Fruit fly (Drosophila melanogaster): ENCODE measurements around the gene CG6441.

DNA sequence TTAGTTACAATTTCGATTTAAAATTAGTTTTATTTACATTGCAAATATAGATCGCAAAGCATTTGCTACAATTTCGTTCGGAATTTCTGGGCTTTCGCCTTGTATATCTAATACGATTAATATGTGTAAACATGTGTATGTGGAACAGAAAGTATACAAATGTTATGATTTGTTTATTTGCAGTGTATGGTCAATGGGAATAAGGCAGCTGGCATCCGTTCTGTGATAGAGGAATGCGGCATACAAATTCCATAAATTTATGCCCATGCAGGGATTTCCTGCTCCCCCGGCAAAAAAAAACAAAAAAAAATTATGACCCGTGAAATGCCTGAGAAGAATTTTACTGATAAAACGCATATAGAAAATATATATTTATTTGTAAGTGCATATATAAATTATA, 11.7 kb downstream of the CG6441 start:
- TF ChIP-seq Sin3A (optimal IDR thresholded peaks at IDR 0.05) = no peak
- TF ChIP-seq ttk (optimal IDR thresholded peaks at IDR 0.05) = no peak
- TF ChIP-seq Myc (optimal IDR thresholded peaks at IDR 0.05) = no peak
- no peak for TF ChIP-seq insv (optimal IDR thresholded peaks at IDR 0.05)

Measured in Kc167 (cell line).